Fruit fly (Drosophila melanogaster) Kc167 (cell line): ENCODE measurements around the gene bdwf.

Experiments used
- Myc ChIP-seq: fragments of >200 bp; optimal IDR thresholded peaks from 2 replicates; lab custom pipeline; 2017; ENCODE audit warnings: missing external identifiers
- Sin3A ChIP-seq: fragments of >200 bp; optimal IDR thresholded peaks from 2 replicates; lab custom pipeline; 2018; ENCODE audit warnings: missing external identifiers
- h ChIP-seq: fragments of >200 bp; optimal IDR thresholded peaks from 3 replicates; lab custom pipeline; 2018; ENCODE audit warnings: missing external identifiers
- insv ChIP-seq: fragments of >200 bp; optimal IDR thresholded peaks from 3 replicates; lab custom pipeline; 2018; ENCODE audit warnings: missing external identifiers
- psq ChIP-seq: fragments of >200 bp; optimal IDR thresholded peaks from 2 replicates; lab custom pipeline; 2017; ENCODE audit warnings: missing external identifiers
- ttk ChIP-seq: sonication (Bioruptor generic); optimal IDR thresholded peaks from 2 replicates; lab custom pipeline; 2017; ENCODE audit warnings: missing external identifiers

bdwf gene

DNA sequence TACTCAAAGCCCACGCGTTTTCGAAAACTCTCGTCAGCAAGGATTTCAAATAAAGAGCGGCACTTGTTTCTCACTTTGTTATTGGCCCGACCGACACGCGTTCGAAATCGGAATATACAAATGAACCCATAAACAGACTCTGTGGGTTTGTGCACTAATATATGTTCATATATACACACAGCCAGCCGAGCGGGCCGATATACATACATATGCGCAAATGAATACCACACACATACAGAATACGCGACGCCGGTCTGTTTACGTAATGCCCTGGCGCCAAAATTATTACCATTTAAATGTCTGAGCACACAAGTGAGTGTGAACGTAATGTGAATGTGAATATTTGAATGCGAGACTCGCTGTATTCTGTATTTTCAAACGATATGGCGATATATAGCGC, 24.8 kb upstream of the bdwf start:
- no peak for TF ChIP-seq h (lab: Kevin White, UChicago)
- TF ChIP-seq Myc (lab: Kevin White, UChicago) = no peak
- TF ChIP-seq Sin3A (lab: Kevin White, UChicago) = no peak
- no peak for TF ChIP-seq insv (lab: Kevin White, UChicago)
- TF ChIP-seq psq (lab: Kevin White, UChicago) = no peak
- no peak for TF ChIP-seq ttk (lab: Kevin White, UChicago)

DNA sequence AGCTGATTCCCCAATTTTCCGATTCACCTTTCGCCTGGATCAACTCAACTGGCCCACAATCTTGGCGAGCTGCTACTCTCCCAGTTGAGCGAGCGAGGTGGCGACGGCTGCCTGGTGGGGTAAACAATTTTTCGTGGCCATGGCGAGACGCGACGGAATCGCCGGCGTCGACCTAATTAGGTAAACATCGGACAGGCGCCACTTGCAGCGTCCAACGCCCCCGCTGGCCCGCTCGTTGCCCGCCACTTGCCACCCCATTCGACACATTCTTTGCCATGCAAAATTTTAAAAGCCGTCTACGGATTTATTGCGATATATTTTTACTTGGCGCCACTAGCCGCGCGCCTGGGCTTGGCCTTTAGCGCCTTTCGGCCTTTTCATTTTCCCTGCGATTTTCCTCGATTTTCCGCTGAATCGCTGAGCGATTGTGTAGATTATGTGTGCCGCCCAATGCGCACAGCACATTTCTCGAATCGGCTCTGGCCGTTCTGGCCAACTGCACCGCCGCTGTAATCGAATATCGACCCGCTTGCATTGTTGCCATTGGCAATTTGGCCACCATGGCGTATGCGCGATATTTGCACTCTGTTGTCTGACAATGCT, 24.0 kb upstream of the bdwf start:
- no peak for TF ChIP-seq h (lab: Kevin White, UChicago)
- TF ChIP-seq psq (lab: Kevin White, UChicago) = no peak
- TF ChIP-seq insv (lab: Kevin White, UChicago) = no peak
- no peak for TF ChIP-seq ttk (lab: Kevin White, UChicago)

DNA sequence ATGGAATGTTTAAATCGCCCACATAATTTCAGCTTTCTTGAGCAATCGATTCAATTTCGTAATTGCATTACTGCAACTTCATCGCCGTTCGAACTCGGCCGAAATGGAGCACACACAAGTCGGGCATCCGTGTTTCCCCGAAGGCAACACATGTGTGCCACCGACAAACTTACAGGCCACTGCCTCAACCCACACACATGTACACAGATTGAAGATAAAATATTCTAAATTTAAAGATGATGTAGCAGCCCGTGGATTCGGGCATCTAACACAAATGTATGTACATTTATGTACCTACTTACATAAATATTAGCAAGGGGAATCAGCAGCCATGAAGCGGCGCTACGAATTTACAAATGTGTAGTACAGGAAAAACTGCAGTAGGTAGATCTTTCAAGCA, 23.1 kb upstream of the bdwf start:
- TF ChIP-seq Sin3A (lab: Kevin White, UChicago) = no peak
- TF ChIP-seq psq (lab: Kevin White, UChicago) = no peak
- TF ChIP-seq ttk (lab: Kevin White, UChicago) = no peak
- no peak for TF ChIP-seq Myc (lab: Kevin White, UChicago)

DNA sequence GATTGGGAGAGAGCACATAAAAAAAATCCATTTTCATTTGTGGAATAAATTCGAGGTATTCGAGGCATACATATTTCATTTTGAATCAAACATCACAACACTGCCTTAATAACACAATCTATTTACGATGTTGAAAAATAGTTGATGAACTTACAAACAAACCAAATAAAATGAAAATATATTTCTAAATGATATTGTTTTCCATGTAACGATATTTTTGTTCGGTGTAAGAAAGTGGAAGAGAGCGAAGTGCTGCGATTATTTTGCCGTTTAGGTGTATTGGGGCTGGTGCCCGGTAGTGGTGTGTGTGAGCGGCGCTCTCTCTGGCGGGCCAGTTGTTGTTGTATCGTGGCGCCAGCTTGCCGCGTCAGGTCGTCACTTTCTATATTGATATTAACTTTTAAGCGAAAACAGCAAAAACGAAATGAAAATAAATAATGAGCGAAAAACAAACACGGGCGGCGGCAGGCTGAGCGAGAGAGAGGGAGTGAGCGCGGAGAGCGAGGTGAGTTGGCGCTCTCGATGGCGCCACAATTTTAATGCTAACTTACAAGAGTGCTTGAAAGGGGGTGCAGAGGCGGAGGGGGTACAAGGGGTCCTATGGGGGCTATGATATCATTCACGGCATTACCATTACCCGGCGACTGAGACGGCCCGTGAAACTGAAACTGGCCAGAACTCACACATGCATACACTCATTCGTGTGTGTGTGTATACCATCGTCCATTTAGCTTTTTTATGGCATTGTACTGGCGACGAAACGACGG, 22.3 kb upstream of the bdwf start:
- TF ChIP-seq Sin3A (lab: Kevin White, UChicago) (no peak), h (lab: Kevin White, UChicago) (no peak), psq (lab: Kevin White, UChicago) (no peak), insv (lab: Kevin White, UChicago) (no peak), ttk (lab: Kevin White, UChicago) (no peak), Myc (lab: Kevin White, UChicago) (no peak)

DNA sequence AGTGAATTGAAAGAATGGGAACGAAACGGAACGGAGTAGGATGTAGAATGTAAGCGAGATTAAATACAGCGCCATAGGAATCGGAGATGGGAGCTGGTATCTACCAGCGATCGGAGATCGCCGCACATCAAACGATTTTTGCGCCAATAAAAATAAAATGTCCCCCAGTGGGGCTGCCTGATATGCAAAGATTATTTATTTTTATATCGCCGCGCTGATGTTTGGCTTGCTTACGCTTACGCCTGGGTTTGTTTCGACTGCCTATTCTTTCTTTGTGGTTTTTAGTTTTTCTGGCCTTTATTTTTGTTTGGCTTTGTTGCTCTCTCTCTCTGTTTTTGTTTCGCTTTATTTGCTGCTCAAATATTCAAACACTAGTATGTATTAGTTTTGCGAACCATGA, 20.8 kb upstream of the bdwf start:
- TF ChIP-seq h (lab: Kevin White, UChicago) = no peak
- no peak for TF ChIP-seq Sin3A (lab: Kevin White, UChicago)
- no peak for TF ChIP-seq insv (lab: Kevin White, UChicago)
- TF ChIP-seq ttk (lab: Kevin White, UChicago) = no peak
- TF ChIP-seq Myc (lab: Kevin White, UChicago) = no peak
- no peak for TF ChIP-seq psq (lab: Kevin White, UChicago)

DNA sequence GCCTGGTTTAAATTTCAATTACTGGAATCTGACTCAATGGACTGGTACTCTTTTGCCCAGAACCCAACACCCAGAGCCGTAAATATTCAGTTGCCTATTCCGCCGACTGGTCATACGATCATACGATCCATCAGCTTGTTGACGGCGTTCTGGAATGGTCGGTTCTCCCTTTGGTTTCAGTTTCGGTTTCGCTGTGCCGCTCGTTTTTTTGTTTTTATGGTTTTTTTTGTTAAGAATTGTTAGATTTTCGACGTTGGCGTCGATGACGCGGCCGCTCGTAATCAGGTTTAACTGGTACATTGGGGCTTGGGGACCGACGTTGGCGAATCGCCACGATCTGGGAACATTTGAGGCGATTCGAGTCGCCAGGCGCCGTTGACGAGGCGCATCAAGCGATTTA, 19.8 kb upstream of the bdwf start:
- no peak for TF ChIP-seq psq (lab: Kevin White, UChicago)
- TF ChIP-seq h (lab: Kevin White, UChicago) = no peak
- no peak for TF ChIP-seq Myc (lab: Kevin White, UChicago)
- TF ChIP-seq insv (lab: Kevin White, UChicago) = no peak
- TF ChIP-seq Sin3A (lab: Kevin White, UChicago) = no peak
- no peak for TF ChIP-seq ttk (lab: Kevin White, UChicago)

DNA sequence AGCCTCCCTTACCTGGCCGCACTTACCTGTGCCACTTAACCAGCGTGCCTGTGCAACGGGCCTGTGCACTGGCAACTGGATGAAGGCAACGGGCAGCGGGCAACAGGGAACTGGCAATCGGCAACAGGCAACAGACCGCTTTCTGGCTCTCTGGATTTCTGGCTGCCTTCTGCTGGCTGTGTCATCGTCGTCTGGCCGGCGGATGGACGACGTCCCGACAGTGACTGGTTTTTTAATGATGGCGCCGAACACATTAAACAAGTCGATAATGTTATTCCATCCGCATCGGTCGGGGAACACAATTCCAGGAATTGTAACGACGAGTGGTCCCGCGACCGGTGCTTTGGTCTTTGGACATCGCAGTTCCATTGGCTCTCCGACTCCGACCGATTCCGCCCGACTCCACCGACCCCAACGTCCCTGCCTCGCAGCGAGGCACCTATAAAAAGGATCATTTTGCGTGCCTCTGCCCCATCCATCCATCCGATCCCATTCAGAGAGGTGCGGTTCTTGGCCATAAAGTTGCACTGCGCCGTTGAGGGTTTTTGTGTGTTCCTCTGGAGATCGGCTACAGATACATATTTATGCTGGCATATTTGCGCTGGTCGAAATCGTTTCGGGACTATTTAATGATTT, 18.9 kb upstream of the bdwf start:
- TF ChIP-seq insv (lab: Kevin White, UChicago) (no peak), Sin3A (lab: Kevin White, UChicago) (no peak), psq (lab: Kevin White, UChicago) (no peak)

DNA sequence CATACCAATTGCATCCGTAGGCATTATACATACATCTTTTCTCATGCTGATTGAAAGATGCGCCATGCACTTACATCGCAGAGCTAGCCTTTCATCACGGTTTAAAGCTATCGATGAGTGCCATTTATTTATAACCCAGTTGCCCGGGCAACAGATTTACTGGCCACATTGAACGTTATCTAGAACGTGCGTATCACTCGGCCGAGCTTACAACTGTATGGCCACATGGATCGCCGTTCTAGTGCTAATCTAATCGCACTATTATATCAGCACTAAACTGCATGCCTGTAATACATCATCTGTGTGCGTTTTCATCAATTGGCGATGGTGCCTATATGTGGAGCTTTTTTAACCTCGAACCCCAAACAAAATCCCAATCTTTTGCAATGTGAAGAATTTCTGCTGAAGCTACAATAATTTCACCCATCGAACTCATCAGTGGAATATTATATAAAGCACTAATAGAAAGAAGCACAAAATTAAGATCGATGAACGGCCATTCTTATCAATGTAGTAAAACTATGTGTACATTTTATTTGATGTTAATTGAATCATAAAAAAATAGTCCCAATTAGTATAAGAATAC, 18.0 kb upstream of the bdwf start:
- TF ChIP-seq h (lab: Kevin White, UChicago) (no peak), psq (lab: Kevin White, UChicago) (no peak), Sin3A (lab: Kevin White, UChicago) (no peak)

DNA sequence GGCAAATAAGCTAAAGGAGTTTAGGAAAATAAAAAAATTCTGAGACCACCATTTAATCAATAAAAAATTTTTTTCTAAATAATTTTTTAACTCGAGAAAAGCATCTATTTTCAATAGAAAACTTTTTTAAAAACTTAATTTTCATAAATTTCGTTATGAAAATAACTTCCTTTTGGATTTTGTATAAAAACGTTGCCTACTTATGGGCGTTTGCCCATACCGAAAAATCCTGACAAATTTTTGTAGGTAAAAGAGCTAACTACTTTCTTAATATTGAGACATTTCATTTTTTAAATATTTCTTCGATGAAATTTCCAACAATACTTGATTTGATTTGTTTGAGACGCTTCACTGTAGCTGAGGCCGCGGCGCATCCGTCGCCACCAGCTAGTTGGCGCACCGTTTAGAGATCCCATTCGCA, 17.3 kb upstream of the bdwf start:
- TF ChIP-seq h (lab: Kevin White, UChicago) = no peak
- no peak for TF ChIP-seq Myc (lab: Kevin White, UChicago)
- no peak for TF ChIP-seq insv (lab: Kevin White, UChicago)
- TF ChIP-seq Sin3A (lab: Kevin White, UChicago) = no peak
- no peak for TF ChIP-seq psq (lab: Kevin White, UChicago)
- TF ChIP-seq ttk (lab: Kevin White, UChicago) = no peak

DNA sequence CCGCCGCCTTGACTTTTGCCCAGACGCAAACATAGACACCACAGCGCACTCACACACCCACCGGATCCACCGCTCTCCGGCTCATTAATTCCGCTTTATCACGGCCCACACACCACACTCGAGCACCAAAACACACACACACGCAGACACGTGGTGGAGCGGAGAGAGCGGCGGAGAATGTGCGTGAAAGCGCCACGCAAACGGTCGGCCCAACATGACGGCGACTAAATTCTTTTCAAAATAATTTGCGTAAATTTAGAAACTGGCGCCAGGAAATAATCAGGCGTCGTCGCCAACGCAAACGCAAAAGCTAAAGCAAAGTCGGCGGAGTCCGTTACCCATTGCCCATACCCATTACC, 16.9 kb upstream of the bdwf start:
- TF ChIP-seq insv (lab: Kevin White, UChicago) = no peak
- no peak for TF ChIP-seq ttk (lab: Kevin White, UChicago)
- no peak for TF ChIP-seq Sin3A (lab: Kevin White, UChicago)
- TF ChIP-seq h (lab: Kevin White, UChicago) = no peak
- no peak for TF ChIP-seq psq (lab: Kevin White, UChicago)
- TF ChIP-seq Myc (lab: Kevin White, UChicago) = no peak

DNA sequence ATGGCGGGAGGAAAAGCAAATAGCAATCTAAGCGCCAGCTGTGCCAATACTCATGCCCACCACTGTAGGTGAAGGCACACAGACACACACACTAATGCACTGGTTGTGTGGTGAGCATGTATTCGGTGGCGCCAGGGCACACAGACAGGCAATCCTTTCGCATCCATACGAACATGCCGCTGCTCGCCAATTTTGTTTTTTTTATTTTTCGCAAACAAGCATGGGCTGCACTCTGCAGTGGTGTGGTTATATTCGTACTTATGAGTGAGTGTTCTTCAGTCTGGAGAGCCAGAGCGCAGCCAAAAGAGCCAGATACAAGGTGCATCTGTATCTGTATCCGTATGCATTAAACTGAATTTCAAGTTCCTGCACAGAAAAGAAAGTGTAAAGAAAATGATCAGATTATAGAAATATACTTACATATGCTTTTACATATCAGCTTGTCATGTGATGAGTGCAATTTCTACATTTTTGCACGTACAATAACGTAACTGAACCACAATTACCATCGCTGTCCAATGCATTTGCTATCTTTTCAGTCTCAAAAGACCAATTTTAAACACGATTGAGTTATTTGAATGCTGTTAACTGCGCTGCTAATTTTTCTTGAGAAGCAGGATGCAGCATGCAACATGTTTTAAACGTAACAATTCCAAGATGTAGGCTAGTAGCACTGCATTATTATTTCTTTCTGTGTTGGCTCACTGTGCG, 16.3 kb upstream of the bdwf start:
- TF ChIP-seq ttk (lab: Kevin White, UChicago) (no peak), psq (lab: Kevin White, UChicago) (no peak), Myc (lab: Kevin White, UChicago) (no peak), Sin3A (lab: Kevin White, UChicago) (no peak)
